Fruit fly (Drosophila melanogaster): ENCODE data around the gene grp.

grp gene

DNA sequence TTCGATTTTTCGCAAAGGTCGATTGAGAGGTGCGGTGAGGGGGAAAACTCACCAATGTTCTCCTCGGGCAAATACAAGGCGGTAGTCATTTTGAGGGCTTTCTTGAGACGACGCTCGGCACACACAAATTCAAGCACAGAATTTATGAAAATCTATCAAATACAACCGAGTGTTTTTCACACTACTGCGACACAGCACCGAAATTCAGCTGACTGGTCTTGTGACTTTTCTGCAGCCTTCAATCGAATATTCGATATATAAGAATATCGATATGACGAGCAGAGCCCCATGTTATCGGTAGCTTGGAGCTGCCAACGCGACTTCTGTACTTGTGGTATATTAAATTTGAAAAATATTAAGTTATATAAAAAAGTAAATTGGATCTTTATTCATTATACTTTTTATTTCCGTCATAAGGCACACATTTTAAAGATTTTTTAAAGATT is 47.7 kb downstream of the grp start, which contains the start of gene VhaSFD (continued):
- TF ChIP-seq ems (GFP tag; optimal IDR thresholded peaks at IDR 0.05): no peak
- no peak for TF ChIP-seq h (optimal IDR thresholded peaks at IDR 0.05)
- no peak for TF ChIP-seq slou (GFP tag; optimal IDR thresholded peaks at IDR 0.05)
- no peak for TF ChIP-seq Abd-B (GFP tag; optimal IDR thresholded peaks at IDR 0.05)
- no peak for TF ChIP-seq CG15269 (tag; optimal IDR thresholded peaks at IDR 0.05)
- no peak for TF ChIP-seq crc (GFP tag; optimal IDR thresholded peaks at IDR 0.05)
- TF ChIP-seq fru (optimal IDR thresholded peaks at IDR 0.05): no peak
- TF ChIP-seq PHDP (tag; optimal IDR thresholded peaks at IDR 0.05): peak; percentile 0
- TF ChIP-seq pb (GFP tag; optimal IDR thresholded peaks at IDR 0.05): no peak
- TF ChIP-seq Nf-YC (tag; optimal IDR thresholded peaks at IDR 0.05): peak; percentile 36
- no peak for TF ChIP-seq gem (tag; optimal IDR thresholded peaks at IDR 0.05)
- peak; percentile 6 for TF ChIP-seq Dip3 (GFP tag; optimal IDR thresholded peaks at IDR 0.05)
- no peak for TF ChIP-seq hth (optimal IDR thresholded peaks at IDR 0.05)
- peak; percentile 71 for TF ChIP-seq sna (GFP tag; IDR thresholded peaks at IDR 0.05; ENCODE audit: partially characterized antibody)
- peak; percentile 32 for TF ChIP-seq CG8924 (tag; optimal IDR thresholded peaks at IDR 0.05)
- TF ChIP-seq al (GFP tag; IDR thresholded peaks at IDR 0.05): no peak
- no peak for TF ChIP-seq ERR (GFP tag; optimal IDR thresholded peaks at IDR 0.05)
- no peak for TF ChIP-seq Vsx1 (GFP tag; optimal IDR thresholded peaks at IDR 0.05)
- TF ChIP-seq Elba2 (GFP tag; optimal IDR thresholded peaks at IDR 0.05): no peak
- no peak for TF ChIP-seq zfh2 (GFP tag; optimal IDR thresholded peaks at IDR 0.05)
- TF ChIP-seq grau (tag; optimal IDR thresholded peaks at IDR 0.05): peak; percentile 42
- no peak for TF ChIP-seq vfl (GFP tag; optimal IDR thresholded peaks at IDR 0.05)
- peak; percentile 50; the same call in 2 of the 3 replicates for TF ChIP-seq zfh1 (GFP tag; IDR thresholded peaks at IDR 0.05)
- no peak for TF ChIP-seq ken (GFP tag; IDR thresholded peaks at IDR 0.05)
- TF ChIP-seq CG30403 (GFP tag; optimal IDR thresholded peaks at IDR 0.05): peak; percentile 39
- no peak for TF ChIP-seq CG11093 (GFP tag; IDR thresholded peaks at IDR 0.05)
- TF ChIP-seq hbn (GFP tag; IDR thresholded peaks at IDR 0.05; ENCODE audit: partially characterized antibody): peak; percentile 64
- TF ChIP-seq CG1602 (GFP tag; optimal IDR thresholded peaks at IDR 0.05): no peak
- TF ChIP-seq CG17568 (GFP tag; optimal IDR thresholded peaks at IDR 0.05): no peak
- no peak for TF ChIP-seq sob (GFP tag; IDR thresholded peaks at IDR 0.05)
- TF ChIP-seq mirr (GFP tag; optimal IDR thresholded peaks at IDR 0.05): peak; percentile 33
- peak; percentile 19 for TF ChIP-seq CG2120 (GFP tag; optimal IDR thresholded peaks at IDR 0.05)
- TF ChIP-seq Spps (tag; optimal IDR thresholded peaks at IDR 0.05): no peak
- TF ChIP-seq CG6854 (GFP tag; optimal IDR thresholded peaks at IDR 0.05): peak; percentile 60
- peak; percentile 76 for TF ChIP-seq nerfin-2 (GFP tag; IDR thresholded peaks at IDR 0.05; ENCODE audit: partially characterized antibody)
- TF ChIP-seq CG13894 (tag; optimal IDR thresholded peaks at IDR 0.05): no peak
- TF ChIP-seq CG11398 (GFP tag; optimal IDR thresholded peaks at IDR 0.05): no peak
- TF ChIP-seq CG3407 (GFP tag; optimal IDR thresholded peaks at IDR 0.05): no peak
- TF ChIP-seq sens (GFP tag): peak; percentile 74
- peak; percentile 55 for TF ChIP-seq CG3995 (GFP tag; optimal IDR thresholded peaks at IDR 0.05)
- TF ChIP-seq bab2 (GFP tag; optimal IDR thresholded peaks at IDR 0.05): no peak
- TF ChIP-seq so (GFP tag; IDR thresholded peaks at IDR 0.05): 0 out of 3 replicates have a peak, but pooled peaks have one; percentile 22
- TF ChIP-seq emc (GFP tag; optimal IDR thresholded peaks at IDR 0.05): no peak
- TF ChIP-seq CG10654 (GFP tag; optimal IDR thresholded peaks at IDR 0.05): no peak
- no peak for TF ChIP-seq ase (GFP tag; IDR thresholded peaks at IDR 0.05)
- peak; percentile 5 for TF ChIP-seq CG13424 (tag; optimal IDR thresholded peaks at IDR 0.05)
- no peak for TF ChIP-seq jing (GFP tag; optimal IDR thresholded peaks at IDR 0.05)
- no peak for TF ChIP-seq pho (GFP tag; optimal IDR thresholded peaks at IDR 0.05)
- no peak for TF ChIP-seq CG11723 (GFP tag; optimal IDR thresholded peaks at IDR 0.05)
- TF ChIP-seq sd (tag; optimal IDR thresholded peaks at IDR 0.05): no peak
- TF ChIP-seq fd102C (GFP tag; optimal IDR thresholded peaks at IDR 0.05): no peak
- no peak for TF ChIP-seq Dek (tag; optimal IDR thresholded peaks at IDR 0.05)
- TF ChIP-seq CG15514 (GFP tag; optimal IDR thresholded peaks at IDR 0.05): peak; percentile 68
